Worm (Caenorhabditis elegans): ENCODE measurements around the gene B0244.10.

ce11 chrIII:5750503-5750902, 15.5 kb downstream of the B0244.10 start:
- TF ChIP-seq egl-5 (tag; optimal IDR thresholded peaks at IDR 0.05) (no peak), nhr-11 (tag; optimal IDR thresholded peaks at IDR 0.05) (no peak), nhr-77 (tag; optimal IDR thresholded peaks at IDR 0.05) (no peak)
